Worm (Caenorhabditis elegans) whole organism, dauer: Measurements from ENCODE around the gene F35E8.10.

Experiments used
- unc-62 ChIP-seq: sonication (generic microtip); optimal IDR thresholded peaks from 2 replicates; lab custom pipeline; 2017; ENCODE audit warnings: missing biosample characterization, missing genetic modification reagents, missing genetic modification characterization

Gene F35E8.10

ce11 chrV:15888751-15889150, 31.4 kb downstream of the F35E8.10 start, which contains the start of gene cgt-1:
TSS of gene cgt-1 (minus strand) at chrV:15888851.
- no peak for TF ChIP-seq unc-62 (GFP tag; lab: Kevin White, UChicago)

ce11 chrV:15887708-15888295, 32.4 kb downstream of the F35E8.10 start:
- no peak for TF ChIP-seq unc-62 (GFP tag; lab: Kevin White, UChicago)

- no peak for TF ChIP-seq unc-62 (GFP tag; lab: Kevin White, UChicago)
These were observed 34.2 kb downstream of the F35E8.10 start, which contains the start of gene T06C12.9 for ce11 chrV:15885967-15886366. TSS of gene T06C12.9 (minus strand) at chrV:15886067.

ce11 chrV:15884698-15885097, 35.5 kb downstream of the F35E8.10 start, which contains the start of gene oac-42:
TSS of gene oac-42 (minus strand) at chrV:15884798.
- no peak for TF ChIP-seq unc-62 (GFP tag; lab: Kevin White, UChicago)

- no peak for TF ChIP-seq unc-62 (GFP tag; lab: Kevin White, UChicago)
These were observed 39.5 kb downstream of the F35E8.10 start for ce11 chrV:15880705-15881104.

- no peak for TF ChIP-seq unc-62 (GFP tag; lab: Kevin White, UChicago)
These were observed 40.1 kb downstream of the F35E8.10 start for ce11 chrV:15880033-15880432.

- TF ChIP-seq unc-62 (GFP tag; lab: Kevin White, UChicago), result no peak
These were observed 40.7 kb downstream of the F35E8.10 start, which contains the start of gene nhr-84 for ce11 chrV:15879508-15879907. TSS of gene nhr-84 (minus strand) at chrV:15879608.

- TF ChIP-seq unc-62 (GFP tag; lab: Kevin White, UChicago), result no peak
These were observed 43.9 kb downstream of the F35E8.10 start, which contains the start of gene nhr-102 for ce11 chrV:15876308-15876707. TSS of gene nhr-102 (minus strand) at chrV:15876408.

ce11 chrV:15873762-15874161, 46.4 kb downstream of the F35E8.10 start:
- TF ChIP-seq unc-62 (GFP tag; lab: Kevin White, UChicago), result no peak

ce11 chrV:15872273-15872672, 47.9 kb downstream of the F35E8.10 start, which contains the start of gene str-56:
TSS of gene str-56 (plus strand) at chrV:15872573.
- no peak for TF ChIP-seq unc-62 (GFP tag; lab: Kevin White, UChicago)

- no peak for TF ChIP-seq unc-62 (GFP tag; lab: Kevin White, UChicago)
These were observed 49.8 kb downstream of the F35E8.10 start, which contains the start of gene str-57 for ce11 chrV:15870356-15870755. TSS of gene str-57 (plus strand) at chrV:15870656.
